Worm (Caenorhabditis elegans): ENCODE measurements around the gene C46C2.2.

DNA sequence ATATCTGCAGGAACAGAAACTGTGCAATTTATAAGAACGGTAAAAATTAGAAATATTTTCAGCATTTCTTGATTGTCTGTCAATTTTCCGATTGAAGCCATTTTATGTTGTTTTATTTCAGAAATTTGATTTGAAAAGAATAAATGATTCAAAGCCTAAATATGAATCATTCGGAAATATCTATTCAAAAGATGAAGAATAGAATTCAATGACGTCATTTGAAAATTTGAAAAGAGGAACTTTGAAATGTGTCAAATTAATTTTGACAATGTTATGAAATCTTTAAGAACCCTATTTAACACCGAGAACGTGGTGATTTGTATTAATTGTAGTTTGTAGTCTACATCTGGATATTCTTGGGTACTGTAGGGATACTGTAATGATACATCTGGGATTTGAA, 25.0 kb upstream of the C46C2.2 start, which contains the start of gene C46C2.5:
- no peak for TF ChIP-seq ztf-29 (GFP tag; IDR thresholded peaks at IDR 0.05)
- TF ChIP-seq ztf-23 (GFP tag; IDR thresholded peaks at IDR 0.05) = no peak
- no peak for TF ChIP-seq ref-1 (GFP tag; conservative IDR thresholded peaks at IDR 0.05)
- no peak for TF ChIP-seq flt-1 (GFP tag; IDR thresholded peaks at IDR 0.05)
- TF ChIP-seq cog-1 (tag; optimal IDR thresholded peaks at IDR 0.05) = no peak
- no peak for TF ChIP-seq klf-2 (GFP tag; conservative IDR thresholded peaks at IDR 0.05)
- no peak for TF ChIP-seq tab-1 (GFP tag; IDR thresholded peaks at IDR 0.05)

Data from whole organism, midembryonic.